Worm (Caenorhabditis elegans): ENCODE measurements around the gene K05F1.8.
A peak's percentile ranks its signal among the peaks of the same experiment; 100 is the strongest.

The K05F1.8 gene

DNA sequence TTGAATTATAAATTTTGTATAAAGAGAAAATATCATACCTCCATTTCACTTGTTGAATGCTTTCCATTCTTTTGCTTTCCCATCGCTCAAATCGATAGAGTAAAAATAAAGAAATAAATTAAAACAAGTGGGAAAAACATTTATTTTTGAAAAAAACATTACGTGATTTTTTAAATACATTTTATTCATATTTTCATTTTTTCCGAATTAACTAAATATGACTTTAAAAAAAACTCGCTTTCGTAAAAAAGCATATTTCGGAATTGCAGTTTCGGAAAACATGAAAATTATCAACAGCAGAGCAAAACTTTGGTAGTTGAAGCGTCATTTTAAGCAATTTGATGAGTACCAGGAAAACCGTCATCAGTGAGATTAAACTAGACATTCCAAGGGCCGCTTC is at the start of gene K05F1.8:
TSS of gene K05F1.8 (minus strand) at position 101 of the 400 bp plus-strand sequence.
- TF ChIP-seq dao-5 (tag; optimal IDR thresholded peaks at IDR 0.05) = no peak
- TF ChIP-seq W03F9.2 (tag; optimal IDR thresholded peaks at IDR 0.05) = no peak
- no peak for TF ChIP-seq him-1 (tag; optimal IDR thresholded peaks at IDR 0.05)

DNA sequence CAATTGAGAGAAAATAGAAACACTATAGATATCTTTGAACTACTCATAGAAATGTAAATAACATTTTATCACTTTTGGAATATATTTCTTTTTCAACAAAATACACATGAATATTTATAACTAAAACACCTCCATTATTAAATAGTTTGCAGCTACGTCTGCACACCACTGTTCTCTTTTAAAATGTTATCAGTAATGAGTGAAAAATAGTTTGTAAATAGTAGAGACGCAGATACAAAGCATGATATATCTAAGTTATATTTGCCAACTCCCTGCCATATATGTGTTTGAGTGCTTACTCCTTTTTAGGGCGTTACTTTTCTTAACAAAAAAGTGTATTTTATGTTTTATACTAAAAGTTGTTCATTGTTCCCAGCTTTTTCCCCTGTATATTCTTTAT is 46.7 kb upstream of the K05F1.8 start:
- TF ChIP-seq him-1 (tag; optimal IDR thresholded peaks at IDR 0.05) = no peak
- TF ChIP-seq W03F9.2 (tag; optimal IDR thresholded peaks at IDR 0.05) = no peak
- TF ChIP-seq dao-5 (tag; optimal IDR thresholded peaks at IDR 0.05) = no peak

DNA sequence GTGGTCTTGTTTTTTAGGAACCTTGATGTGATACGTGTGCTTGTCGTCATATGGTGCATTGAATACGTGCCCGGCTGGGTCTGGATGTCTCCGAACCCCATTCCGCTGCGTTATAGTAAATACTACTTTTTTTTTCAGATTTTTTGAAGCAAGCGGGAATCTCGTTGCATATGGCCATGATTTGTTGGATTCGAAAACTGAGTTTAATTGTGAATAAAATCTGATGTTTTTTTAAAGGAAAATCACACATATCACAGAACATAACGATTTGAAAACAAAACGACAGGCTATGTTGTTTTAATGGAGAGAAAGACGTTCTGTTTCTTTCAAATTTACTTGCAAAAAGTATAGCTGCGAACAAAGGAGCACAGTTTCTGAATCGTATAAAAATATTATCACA is 46.0 kb upstream of the K05F1.8 start, which contains the start of the genes ZK1248.17 and H41C03.3:
TSS of gene ZK1248.17 (minus strand) at position 101 of the 400 bp plus-strand sequence.
TSS of gene H41C03.3 (plus strand) at position 337 of the 400 bp plus-strand sequence.
- TF ChIP-seq W03F9.2 (tag; optimal IDR thresholded peaks at IDR 0.05) = no peak
- TF ChIP-seq dao-5 (tag; optimal IDR thresholded peaks at IDR 0.05) = no peak
- no peak for TF ChIP-seq him-1 (tag; optimal IDR thresholded peaks at IDR 0.05)

DNA sequence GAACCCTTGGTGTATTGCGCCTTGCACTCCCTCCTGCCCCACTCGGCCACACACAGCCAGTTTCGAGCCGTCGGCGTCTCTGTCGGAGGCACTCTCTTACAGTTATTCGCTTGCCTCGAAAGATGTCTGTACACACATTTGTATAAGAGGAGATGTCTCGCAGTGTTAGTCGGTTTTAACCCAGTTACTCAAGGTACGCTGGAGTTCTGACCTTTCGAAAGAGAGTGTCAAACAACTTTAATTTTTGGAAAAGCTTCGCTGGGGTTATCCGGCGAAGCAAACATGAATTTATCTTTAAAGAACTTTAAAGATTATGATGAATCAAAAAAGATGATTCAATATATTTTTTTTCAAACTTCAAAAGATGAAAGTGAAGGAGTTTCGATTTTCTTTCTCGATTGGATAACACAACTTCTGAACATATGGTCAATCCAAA is 45.3 kb upstream of the K05F1.8 start:
- TF ChIP-seq dao-5 (tag; optimal IDR thresholded peaks at IDR 0.05) (peak; percentile 92), W03F9.2 (tag; optimal IDR thresholded peaks at IDR 0.05) (peak; percentile 97), him-1 (tag; optimal IDR thresholded peaks at IDR 0.05) (peak; percentile 99)

DNA sequence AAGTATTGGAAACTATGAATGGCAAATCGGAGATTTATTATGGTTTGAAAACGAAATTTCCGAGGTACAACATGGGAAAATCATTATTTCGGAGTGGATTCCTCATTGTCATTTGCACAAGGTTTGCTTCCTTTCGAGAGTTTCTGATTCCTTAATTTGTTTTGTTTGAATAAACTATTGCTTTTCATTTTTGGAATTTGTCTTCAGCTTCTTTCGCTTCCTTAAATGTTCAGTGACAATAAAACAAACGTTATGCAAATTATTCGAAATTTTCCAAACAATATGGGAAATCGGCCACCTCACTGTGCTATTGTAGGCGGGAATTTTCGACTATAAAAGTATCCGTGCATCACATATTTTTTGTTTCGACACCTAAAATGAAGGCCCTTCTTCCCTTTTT is 42.4 kb upstream of the K05F1.8 start, which contains the start of gene nep-25:
TSS of gene nep-25 (plus strand) at position 375 of the 400 bp plus-strand sequence.
- TF ChIP-seq him-1 (tag; optimal IDR thresholded peaks at IDR 0.05) (no peak), dao-5 (tag; optimal IDR thresholded peaks at IDR 0.05) (no peak), W03F9.2 (tag; optimal IDR thresholded peaks at IDR 0.05) (no peak)

DNA sequence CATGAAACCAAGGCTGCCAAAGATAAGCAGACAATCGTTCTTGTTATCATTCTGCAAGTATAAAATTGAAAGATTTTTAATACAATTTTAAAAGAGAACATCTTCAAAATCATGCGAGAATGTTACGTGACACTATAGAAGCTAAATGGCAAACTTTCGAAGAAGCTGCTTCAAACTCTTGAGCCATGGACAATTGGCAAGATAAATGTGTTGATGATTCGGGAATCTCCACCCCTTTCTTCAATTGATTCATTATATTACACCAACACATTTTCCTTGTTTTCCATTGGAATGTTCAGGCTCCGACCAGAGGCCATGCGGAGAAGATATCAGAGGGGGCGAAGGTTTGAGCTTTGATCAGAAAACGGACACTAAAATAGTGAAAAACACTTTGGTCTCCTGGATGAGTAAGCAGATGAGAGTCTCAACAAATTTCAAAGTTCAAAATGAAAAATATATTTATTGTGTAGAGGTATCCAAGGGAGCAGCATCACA is 41.6 kb upstream of the K05F1.8 start, which contains the start of gene lec-5:
TSS of gene lec-5 (minus strand) at position 51 of the 495 bp plus-strand sequence.
- TF ChIP-seq W03F9.2 (tag; optimal IDR thresholded peaks at IDR 0.05) (no peak), him-1 (tag; optimal IDR thresholded peaks at IDR 0.05) (no peak), dao-5 (tag; optimal IDR thresholded peaks at IDR 0.05) (no peak)

DNA sequence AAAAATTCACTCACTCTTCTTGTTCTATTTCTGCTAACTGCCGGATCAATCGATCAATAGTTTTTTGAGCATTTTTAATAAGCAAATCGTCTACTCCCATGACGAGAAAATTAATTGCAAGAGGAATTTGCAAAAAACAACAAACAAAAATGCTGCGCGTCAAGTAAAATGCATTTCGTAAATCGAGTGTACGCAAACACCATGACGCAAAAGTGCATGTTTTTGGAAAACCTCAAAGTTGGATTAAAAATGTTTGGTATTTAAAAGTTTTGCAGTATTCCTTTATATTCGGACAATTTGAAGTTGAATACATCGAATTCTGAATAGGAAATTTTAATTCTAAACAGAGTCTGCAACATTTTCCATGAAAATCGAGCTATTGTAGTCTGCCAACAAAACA is 39.8 kb upstream of the K05F1.8 start, which contains the start of gene ZK1248.19:
TSS of gene ZK1248.19 (minus strand) at position 188 of the 400 bp plus-strand sequence.
- TF ChIP-seq dao-5 (tag; optimal IDR thresholded peaks at IDR 0.05) = no peak
- TF ChIP-seq him-1 (tag; optimal IDR thresholded peaks at IDR 0.05) = no peak
- TF ChIP-seq W03F9.2 (tag; optimal IDR thresholded peaks at IDR 0.05) = peak; percentile 38

DNA sequence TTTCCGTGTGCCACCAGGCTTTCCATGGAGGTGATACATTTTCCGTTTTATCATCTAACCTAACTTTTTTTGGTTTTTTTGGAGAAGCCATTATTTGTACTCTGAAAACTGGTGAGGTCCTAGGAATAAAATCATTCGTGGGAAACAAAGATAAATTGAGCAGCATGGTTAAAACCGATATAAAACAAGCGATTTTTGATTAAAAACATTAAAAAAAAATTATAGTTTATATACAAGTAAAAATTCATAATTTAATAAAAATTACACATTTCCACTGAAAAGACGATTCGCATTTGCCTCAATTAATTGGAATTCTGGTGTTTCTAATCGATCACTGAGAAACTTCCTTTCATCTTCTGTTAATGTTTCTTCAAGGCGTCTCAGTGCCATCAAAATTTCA is 39.0 kb upstream of the K05F1.8 start, which contains the start of gene ZK1248.15:
TSS of gene ZK1248.15 (minus strand) at position 101 of the 400 bp plus-strand sequence.
- no peak for TF ChIP-seq dao-5 (tag; optimal IDR thresholded peaks at IDR 0.05)
- no peak for TF ChIP-seq W03F9.2 (tag; optimal IDR thresholded peaks at IDR 0.05)
- no peak for TF ChIP-seq him-1 (tag; optimal IDR thresholded peaks at IDR 0.05)

DNA sequence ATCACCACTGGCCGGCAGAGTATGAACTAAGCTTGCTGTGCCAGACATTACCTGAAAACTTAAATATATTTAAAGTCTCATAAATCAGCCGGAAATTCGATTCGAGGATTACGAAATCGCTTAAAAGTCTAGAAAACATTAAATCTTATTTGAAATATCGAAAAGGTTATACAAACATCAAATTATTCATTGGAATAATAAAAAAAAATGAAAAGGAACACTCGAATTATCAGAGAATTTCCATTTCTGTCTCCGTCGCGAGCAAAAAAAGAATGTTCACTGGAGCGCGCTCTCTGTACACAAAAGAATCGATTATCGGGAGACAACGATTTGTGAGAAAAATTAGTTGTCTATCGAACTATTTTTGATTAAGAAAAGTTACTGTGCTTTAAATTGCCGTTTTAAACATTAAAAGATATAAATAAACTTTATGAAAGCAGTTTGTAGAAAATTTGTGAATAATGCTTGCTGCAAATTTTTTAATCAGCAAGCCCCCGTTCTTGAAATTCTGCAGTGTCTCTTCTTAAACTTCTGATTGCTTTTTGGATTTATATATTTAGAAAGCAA is 36.8 kb upstream of the K05F1.8 start, which contains the start of gene fzo-1:
TSS of gene fzo-1 (minus strand) at position 51 of the 567 bp plus-strand sequence.
- no peak for TF ChIP-seq dao-5 (tag; optimal IDR thresholded peaks at IDR 0.05)
- TF ChIP-seq W03F9.2 (tag; optimal IDR thresholded peaks at IDR 0.05) = peak; percentile 34

DNA sequence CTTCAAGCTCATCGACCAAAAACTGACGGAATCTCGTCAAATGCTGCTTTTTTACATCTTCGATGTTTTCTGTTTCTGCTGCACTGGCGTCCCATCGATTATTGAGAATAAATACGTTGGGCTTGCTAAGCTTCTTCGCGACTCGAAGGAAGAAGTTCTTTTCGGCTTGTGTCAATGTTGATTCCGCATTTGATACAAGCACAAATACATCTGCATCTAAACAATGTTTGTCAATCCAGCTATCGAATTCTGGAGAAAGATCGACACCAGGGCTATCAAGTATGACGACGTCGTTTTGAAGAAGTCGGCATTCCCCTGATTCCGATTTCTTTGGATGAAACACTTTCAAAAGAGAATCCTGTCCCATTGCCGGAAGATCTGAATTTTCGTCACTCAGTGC is 35.7 kb upstream of the K05F1.8 start:
- no peak for TF ChIP-seq W03F9.2 (tag; optimal IDR thresholded peaks at IDR 0.05)
- TF ChIP-seq him-1 (tag; optimal IDR thresholded peaks at IDR 0.05) = no peak
- no peak for TF ChIP-seq dao-5 (tag; optimal IDR thresholded peaks at IDR 0.05)

DNA sequence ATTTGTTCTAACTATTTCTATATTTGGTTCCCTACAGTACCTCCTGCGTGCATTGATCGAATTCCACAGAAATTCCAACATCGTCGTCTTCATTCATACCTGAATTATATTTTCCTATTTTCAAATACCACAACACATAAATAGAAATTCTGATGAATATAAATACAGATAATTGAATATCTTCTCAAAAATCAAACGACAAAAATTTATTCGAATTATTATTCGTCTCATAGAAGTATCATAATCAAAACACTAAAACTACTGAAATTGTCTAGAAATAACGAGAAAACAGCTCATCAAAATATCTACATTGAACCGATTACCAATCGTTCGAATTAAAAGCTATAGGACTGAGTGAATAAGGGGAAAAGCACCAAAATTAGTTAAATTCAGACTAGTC is 33.7 kb upstream of the K05F1.8 start, which contains the start of gene gtap-1:
TSS of gene gtap-1 (minus strand) at position 101 of the 400 bp plus-strand sequence.
- no peak for TF ChIP-seq him-1 (tag; optimal IDR thresholded peaks at IDR 0.05)
- no peak for TF ChIP-seq W03F9.2 (tag; optimal IDR thresholded peaks at IDR 0.05)
- TF ChIP-seq dao-5 (tag; optimal IDR thresholded peaks at IDR 0.05) = no peak

DNA sequence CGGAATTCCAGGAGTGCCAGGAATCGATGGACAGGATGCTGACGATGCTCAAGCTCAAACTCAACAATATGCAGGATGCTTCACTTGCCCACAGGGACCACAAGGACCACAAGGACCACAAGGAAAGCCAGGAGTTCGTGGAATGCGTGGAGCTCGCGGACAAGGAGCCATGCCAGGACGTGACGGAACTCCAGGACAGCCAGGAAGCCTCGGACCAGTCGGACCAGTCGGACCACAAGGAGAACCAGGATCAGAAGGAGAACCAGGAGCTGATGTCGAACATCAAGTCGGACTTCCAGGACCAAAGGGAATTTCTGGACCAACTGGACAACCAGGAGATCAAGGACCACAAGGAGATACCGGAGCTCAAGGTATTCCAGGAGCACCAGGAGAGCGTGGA is 31.9 kb upstream of the K05F1.8 start:
- TF ChIP-seq W03F9.2 (tag; optimal IDR thresholded peaks at IDR 0.05) (no peak), dao-5 (tag; optimal IDR thresholded peaks at IDR 0.05) (no peak), him-1 (tag; optimal IDR thresholded peaks at IDR 0.05) (no peak)

DNA sequence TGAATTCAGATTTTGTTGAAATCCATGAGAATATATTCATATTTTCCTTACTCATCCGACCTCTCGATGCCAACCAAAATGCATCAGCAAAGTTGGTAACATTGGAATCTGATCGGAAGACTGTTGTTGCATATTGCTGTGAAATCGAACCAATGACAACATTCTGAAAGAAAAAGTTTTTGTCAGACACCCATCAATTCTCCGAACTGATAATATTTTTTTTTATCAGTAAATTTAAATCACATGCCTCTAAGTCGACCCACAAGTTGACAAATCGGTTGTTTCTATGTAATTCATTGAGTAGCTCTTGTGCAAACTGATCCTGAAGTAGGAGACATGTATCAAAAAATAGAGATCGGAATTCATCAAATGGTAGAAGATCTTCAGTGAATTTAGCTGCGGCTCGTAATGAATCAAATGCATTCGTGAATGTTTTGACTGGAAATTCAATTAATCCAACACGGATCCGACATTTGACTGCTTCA is 30.5 kb upstream of the K05F1.8 start, which contains the start of gene col-74:
TSS of gene col-74 (plus strand) at position 435 of the 485 bp plus-strand sequence.
- TF ChIP-seq dao-5 (tag; optimal IDR thresholded peaks at IDR 0.05) (no peak), him-1 (tag; optimal IDR thresholded peaks at IDR 0.05) (no peak), W03F9.2 (tag; optimal IDR thresholded peaks at IDR 0.05) (no peak)

DNA sequence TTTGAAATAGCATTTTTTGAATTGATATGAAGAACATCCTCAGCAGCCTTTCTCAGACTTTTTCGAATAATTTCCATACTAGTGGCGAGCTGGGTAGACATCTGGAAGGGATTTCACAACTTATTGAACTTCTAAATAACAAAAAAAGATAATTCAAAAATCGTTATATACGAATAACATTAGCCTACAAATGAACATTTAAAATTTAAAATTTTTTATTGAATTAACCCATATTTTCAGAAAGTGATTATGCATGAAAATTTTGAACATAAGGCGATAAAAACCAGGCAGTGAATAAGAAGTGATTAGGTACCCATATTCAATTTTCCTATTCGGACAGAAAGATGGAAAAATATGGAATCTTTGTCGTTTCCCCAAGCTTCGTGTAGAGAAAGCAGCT is 29.0 kb upstream of the K05F1.8 start, which contains the start of gene ZK1248.11:
TSS of gene ZK1248.11 (minus strand) at position 101 of the 400 bp plus-strand sequence.
- no peak for TF ChIP-seq dao-5 (tag; optimal IDR thresholded peaks at IDR 0.05)
- TF ChIP-seq W03F9.2 (tag; optimal IDR thresholded peaks at IDR 0.05) = no peak
- no peak for TF ChIP-seq him-1 (tag; optimal IDR thresholded peaks at IDR 0.05)
